Worm (Caenorhabditis elegans) whole organism, midembryonic: ENCODE measurements around the gene T22C8.3.

ENCODE experiments used
- T22C8.4 ChIP-seq: fragments of 200-800 bp; sonication (Bioruptor generic); IDR thresholded peaks from 2 replicates; pipeline ENCODE4 v1.3.6; 2022; ENCODE audit warnings: missing genetic modification characterization, missing compliant biosample characterization
- cog-1 ChIP-seq: sonication (generic microtip); optimal IDR thresholded peaks from 2 replicates; lab custom pipeline; 2016; ENCODE audit warnings: missing genetic modification characterization, missing compliant biosample characterization
- flt-1 ChIP-seq: fragments of 200-800 bp; sonication (Bioruptor generic); IDR thresholded peaks from 2 replicates; pipeline ENCODE4 v1.3.6; 2022; ENCODE audit warnings: missing genetic modification characterization, missing compliant biosample characterization
- klf-2 ChIP-seq: fragments of 200-800 bp; sonication (Bioruptor generic); conservative IDR thresholded peaks from 2 replicates; pipeline ENCODE4 v1.3.6; 2022; ENCODE audit warnings: missing genetic modification reagents, missing genetic modification characterization, missing compliant biosample characterization
- med-1 ChIP-seq: sonication (generic microtip); optimal IDR thresholded peaks from 2 replicates; lab custom pipeline; 2017; ENCODE audit warnings: missing genetic modification characterization, mild to moderate bottlenecking, missing compliant biosample characterization, antibody characterized with exemption, missing genetic modification reagents; ENCODE audit not compliant: insufficient read depth
- ref-1 ChIP-seq: fragments of 200-800 bp; sonication (Bioruptor generic); conservative IDR thresholded peaks from 2 replicates; pipeline ENCODE4 v1.3.6; 2022; ENCODE audit warnings: missing genetic modification reagents, missing genetic modification characterization, missing compliant biosample characterization
- tab-1 ChIP-seq: fragments of 200-800 bp; sonication (Bioruptor generic); IDR thresholded peaks from 2 replicates; pipeline ENCODE4 v1.3.6; 2022; ENCODE audit warnings: missing genetic modification characterization, missing compliant biosample characterization
- ztf-23 ChIP-seq: fragments of 200-800 bp; sonication (Bioruptor generic); IDR thresholded peaks from 2 replicates; pipeline ENCODE4 v1.3.6; 2022; ENCODE audit warnings: missing genetic modification reagents, missing genetic modification characterization, missing compliant biosample characterization
- ztf-29 ChIP-seq: fragments of 200-800 bp; sonication (Bioruptor generic); IDR thresholded peaks from 2 replicates; pipeline ENCODE4 v1.3.6; 2022; ENCODE audit warnings: missing genetic modification reagents, missing genetic modification characterization, missing compliant biosample characterization

The T22C8.3 gene

ce11 chrII:8643627-8644356, 22.0 kb upstream of the T22C8.3 start:
- TF ChIP-seq tab-1 (GFP tag; lab: Robert Waterston, UW) (no peak), klf-2 (GFP tag; lab: Robert Waterston, UW) (no peak), cog-1 (tag; lab: Kevin White, UChicago) (no peak), med-1 (GFP tag; lab: Kevin White, UChicago) (no peak), T22C8.4 (GFP tag; lab: Robert Waterston, UW) (no peak), flt-1 (GFP tag; lab: Robert Waterston, UW) (no peak), ztf-23 (GFP tag; lab: Robert Waterston, UW) (no peak), ztf-29 (GFP tag; lab: Robert Waterston, UW) (no peak), ref-1 (GFP tag; lab: Robert Waterston, UW) (no peak)

ce11 chrII:8642376-8642775, 20.6 kb upstream of the T22C8.3 start:
- no peak for TF ChIP-seq flt-1 (GFP tag; lab: Robert Waterston, UW)
- TF ChIP-seq klf-2 (GFP tag; lab: Robert Waterston, UW), result no peak
- TF ChIP-seq ztf-23 (GFP tag; lab: Robert Waterston, UW), result no peak
- no peak for TF ChIP-seq ref-1 (GFP tag; lab: Robert Waterston, UW)
- no peak for TF ChIP-seq cog-1 (tag; lab: Kevin White, UChicago)
- TF ChIP-seq tab-1 (GFP tag; lab: Robert Waterston, UW), result no peak
- TF ChIP-seq T22C8.4 (GFP tag; lab: Robert Waterston, UW), result no peak

ce11 chrII:8641131-8641530, 19.3 kb upstream of the T22C8.3 start, which contains the start of gene D2085.7:
TSS of gene D2085.7 (plus strand) at chrII:8641381.
- no peak for TF ChIP-seq ztf-23 (GFP tag; lab: Robert Waterston, UW)
- TF ChIP-seq med-1 (GFP tag; lab: Kevin White, UChicago), result no peak
- no peak for TF ChIP-seq cog-1 (tag; lab: Kevin White, UChicago)
- TF ChIP-seq flt-1 (GFP tag; lab: Robert Waterston, UW), result no peak
- no peak for TF ChIP-seq tab-1 (GFP tag; lab: Robert Waterston, UW)
- no peak for TF ChIP-seq ref-1 (GFP tag; lab: Robert Waterston, UW)
- no peak for TF ChIP-seq klf-2 (GFP tag; lab: Robert Waterston, UW)
- no peak for TF ChIP-seq T22C8.4 (GFP tag; lab: Robert Waterston, UW)
- no peak for TF ChIP-seq ztf-29 (GFP tag; lab: Robert Waterston, UW)

- no peak for TF ChIP-seq ztf-23 (GFP tag; lab: Robert Waterston, UW)
- no peak for TF ChIP-seq cog-1 (tag; lab: Kevin White, UChicago)
- no peak for TF ChIP-seq ref-1 (GFP tag; lab: Robert Waterston, UW)
- TF ChIP-seq flt-1 (GFP tag; lab: Robert Waterston, UW), result no peak
- TF ChIP-seq med-1 (GFP tag; lab: Kevin White, UChicago), result no peak
- TF ChIP-seq T22C8.4 (GFP tag; lab: Robert Waterston, UW), result no peak
- TF ChIP-seq klf-2 (GFP tag; lab: Robert Waterston, UW), result no peak
- TF ChIP-seq tab-1 (GFP tag; lab: Robert Waterston, UW), result no peak
- TF ChIP-seq ztf-29 (GFP tag; lab: Robert Waterston, UW), result no peak
Observed at ce11 chrII:8640503-8640902, 18.7 kb upstream of the T22C8.3 start.

ce11 chrII:8639553-8639952, 17.8 kb upstream of the T22C8.3 start:
- TF ChIP-seq klf-2 (GFP tag; lab: Robert Waterston, UW) (no peak), ztf-23 (GFP tag; lab: Robert Waterston, UW) (0 out of 2 replicates have a peak, but pooled peaks have one; percentile 20), cog-1 (tag; lab: Kevin White, UChicago) (no peak), T22C8.4 (GFP tag; lab: Robert Waterston, UW) (no peak), flt-1 (GFP tag; lab: Robert Waterston, UW) (no peak)

ce11 chrII:8637615-8638014, 15.8 kb upstream of the T22C8.3 start, which contains the start of gene vab-9:
TSS of gene vab-9 (minus strand) at chrII:8637715.
- TF ChIP-seq med-1 (GFP tag; lab: Kevin White, UChicago) (no peak), tab-1 (GFP tag; lab: Robert Waterston, UW) (no peak), ztf-23 (GFP tag; lab: Robert Waterston, UW) (no peak), T22C8.4 (GFP tag; lab: Robert Waterston, UW) (no peak), ztf-29 (GFP tag; lab: Robert Waterston, UW) (no peak), cog-1 (tag; lab: Kevin White, UChicago) (no peak), ref-1 (GFP tag; lab: Robert Waterston, UW) (no peak), klf-2 (GFP tag; lab: Robert Waterston, UW) (no peak)

ce11 chrII:8634386-8634785, 12.6 kb upstream of the T22C8.3 start, which contains the start of gene cutl-12:
TSS of gene cutl-12 (minus strand) at chrII:8634486.
- no peak for TF ChIP-seq ztf-29 (GFP tag; lab: Robert Waterston, UW)
- TF ChIP-seq med-1 (GFP tag; lab: Kevin White, UChicago), result no peak
- TF ChIP-seq T22C8.4 (GFP tag; lab: Robert Waterston, UW), result no peak
- no peak for TF ChIP-seq ztf-23 (GFP tag; lab: Robert Waterston, UW)

ce11 chrII:8631766-8632165, 10.0 kb upstream of the T22C8.3 start:
- no peak for TF ChIP-seq ztf-23 (GFP tag; lab: Robert Waterston, UW)

ce11 chrII:8630088-8630487, 8.3 kb upstream of the T22C8.3 start, which contains the start of gene T22C8.6:
TSS of gene T22C8.6 (minus strand) at chrII:8630281.
- TF ChIP-seq T22C8.4 (GFP tag; lab: Robert Waterston, UW) (no peak), med-1 (GFP tag; lab: Kevin White, UChicago) (no peak), cog-1 (tag; lab: Kevin White, UChicago) (no peak), ztf-29 (GFP tag; lab: Robert Waterston, UW) (no peak)
